Fruit fly (Drosophila melanogaster): ENCODE results near the gene CG5151.

CG5151 gene

DNA sequence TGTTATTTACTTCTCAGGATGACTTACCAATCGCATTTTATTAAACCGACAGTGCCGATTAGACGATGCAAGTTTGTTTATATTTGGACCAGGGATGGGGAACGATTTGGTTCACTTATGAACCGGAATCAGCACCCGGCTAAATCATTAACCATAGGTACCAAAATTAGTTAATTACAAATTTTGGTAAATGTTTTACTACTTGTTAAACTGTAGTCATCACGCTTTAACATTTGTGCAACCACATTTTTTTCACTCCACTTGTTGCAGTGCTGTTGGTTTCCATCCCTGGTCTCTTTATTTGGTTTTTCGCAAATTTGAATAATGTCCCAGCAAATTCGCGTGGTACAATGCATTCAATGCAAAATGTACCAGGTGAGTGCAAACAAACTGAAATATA, 59.0 kb downstream of the CG5151 start, which contains the start of the genes IntS9 and CG43295 (continued):
- TF ChIP-seq Eip74EF (GFP tag; optimal IDR thresholded peaks at IDR 0.05) = no peak
- TF ChIP-seq CG12744 (GFP tag; optimal IDR thresholded peaks at IDR 0.05) = peak; percentile 76
- peak; percentile 74 for TF ChIP-seq Fer3 (tag; optimal IDR thresholded peaks at IDR 0.05)
- peak; percentile 82 for TF ChIP-seq stc (GFP tag; IDR thresholded peaks at IDR 0.05)
- TF ChIP-seq NFAT (GFP tag; IDR thresholded peaks at IDR 0.05) = peak; percentile 77
- TF ChIP-seq zen (tag; optimal IDR thresholded peaks at IDR 0.05) = peak; percentile 86
- no peak for TF ChIP-seq gsb (GFP tag; IDR thresholded peaks at IDR 0.05)
- peak; percentile 77 for TF ChIP-seq CG13624 (GFP tag; optimal IDR thresholded peaks at IDR 0.05)
- TF ChIP-seq cato (GFP tag; optimal IDR thresholded peaks at IDR 0.05; ENCODE audit: borderline replicate concordance) = peak; percentile 67
- TF ChIP-seq pnt (GFP tag; optimal IDR thresholded peaks at IDR 0.05) = peak; percentile 83
- peak; percentile 65 for TF ChIP-seq CG9817 (tag; optimal IDR thresholded peaks at IDR 0.05)
- peak; percentile 35 for TF ChIP-seq CG34376 (GFP tag; optimal IDR thresholded peaks at IDR 0.05)
- TF ChIP-seq zen2 (GFP tag; IDR thresholded peaks at IDR 0.05; ENCODE audit: partially characterized antibody) = no peak
- TF ChIP-seq fd64A (GFP tag; optimal IDR thresholded peaks at IDR 0.05) = peak; percentile 46
- TF ChIP-seq Antp (GFP tag; optimal IDR thresholded peaks at IDR 0.05) = peak; percentile 89
- no peak for TF ChIP-seq cg (GFP tag; optimal IDR thresholded peaks at IDR 0.05)
- TF ChIP-seq CG2875 (GFP tag; optimal IDR thresholded peaks at IDR 0.05) = peak; percentile 73
- TF ChIP-seq CG6854 (GFP tag; optimal IDR thresholded peaks at IDR 0.05) = peak; percentile 5
- no peak for TF ChIP-seq CG8281 (tag; optimal IDR thresholded peaks at IDR 0.05)
- peak; percentile 64 for TF ChIP-seq CG17802 (tag; optimal IDR thresholded peaks at IDR 0.05)
- TF ChIP-seq CG7786 (GFP tag; optimal IDR thresholded peaks at IDR 0.05) = peak; percentile 85
- TF ChIP-seq NC2α (GFP tag; optimal IDR thresholded peaks at IDR 0.05) = peak; percentile 79
- peak; percentile 67 for TF ChIP-seq CG10209 (GFP tag; optimal IDR thresholded peaks at IDR 0.05)
- peak; percentile 56; the same call in 1 of the 3 replicates for TF ChIP-seq CG11560 (tag; IDR thresholded peaks at IDR 0.05)
- peak; percentile 40; the same call in 1 of the 2 replicates for TF ChIP-seq rib (GFP tag; IDR thresholded peaks at IDR 0.05)
- TF ChIP-seq CG3407 (GFP tag; optimal IDR thresholded peaks at IDR 0.05) = no peak
- peak; percentile 74 for TF ChIP-seq caup (GFP tag; optimal IDR thresholded peaks at IDR 0.05; ENCODE audit: severe bottlenecking)
- peak; percentile 69 for TF ChIP-seq CG12219 (GFP tag; optimal IDR thresholded peaks at IDR 0.05)
- TF ChIP-seq CG5953 (GFP tag; IDR thresholded peaks at IDR 0.05) = peak; percentile 72
- peak; percentile 85 for TF ChIP-seq CG4820 (GFP tag; optimal IDR thresholded peaks at IDR 0.05)
- TF ChIP-seq pros (GFP tag; optimal IDR thresholded peaks at IDR 0.05) = no peak
- TF ChIP-seq shn (GFP tag; optimal IDR thresholded peaks at IDR 0.05) = peak; percentile 88
- peak; percentile 89 for TF ChIP-seq az2 (GFP tag; optimal IDR thresholded peaks at IDR 0.05)
- peak; percentile 77 for TF ChIP-seq E2f2 (GFP tag; IDR thresholded peaks at IDR 0.05)
- TF ChIP-seq CG7987 (GFP tag; optimal IDR thresholded peaks at IDR 0.05) = peak; percentile 56
- TF ChIP-seq trem (tag; optimal IDR thresholded peaks at IDR 0.05) = peak; percentile 83
- TF ChIP-seq Mad (GFP tag; optimal IDR thresholded peaks at IDR 0.05) = peak; percentile 86
- peak; percentile 85 for TF ChIP-seq CG1024 (GFP tag; IDR thresholded peaks at IDR 0.05)
- no peak for TF ChIP-seq Dip2 (GFP tag; IDR thresholded peaks at IDR 0.05)

DNA sequence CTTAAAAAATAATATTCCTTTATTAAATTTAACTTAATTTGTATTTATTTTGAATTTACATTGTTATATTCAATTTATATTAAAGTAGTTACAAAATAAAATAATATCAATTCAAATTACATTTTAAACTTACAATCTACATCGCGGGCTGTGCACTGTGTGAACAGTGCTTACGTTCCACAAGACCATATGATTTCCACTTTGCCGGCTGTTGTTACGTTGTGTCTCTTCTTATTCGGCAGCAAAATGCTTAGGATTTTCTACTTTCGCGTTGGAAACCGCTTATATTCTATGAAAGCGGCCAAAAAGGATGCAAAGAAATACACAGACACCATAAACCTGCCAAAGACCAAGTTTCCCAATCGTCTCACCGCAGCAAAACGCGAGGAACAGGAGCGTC, 64.4 kb downstream of the CG5151 start, which contains the start of gene IleRS-m:
Gene IleRS-m (plus strand): TSS at position 222 of the 400 bp plus-strand sequence.
- TF ChIP-seq CG17385 (GFP tag; optimal IDR thresholded peaks at IDR 0.05) = peak; percentile 96
- TF ChIP-seq pzg (GFP tag; optimal IDR thresholded peaks at IDR 0.05) = peak; percentile 39
- peak; percentile 96 for TF ChIP-seq E2f2 (GFP tag; IDR thresholded peaks at IDR 0.05)
- 0 out of 3 replicates have a peak, but pooled peaks have one; percentile 27 for TF ChIP-seq CG34224 (GFP tag; IDR thresholded peaks at IDR 0.05; ENCODE audit: partially characterized antibody)
- TF ChIP-seq Atf-2 (GFP tag; optimal IDR thresholded peaks at IDR 0.05) = no peak
- no peak for TF ChIP-seq salm (tag; optimal IDR thresholded peaks at IDR 0.05)
- TF ChIP-seq CG15514 (GFP tag; optimal IDR thresholded peaks at IDR 0.05) = peak; percentile 87
- TF ChIP-seq crp (GFP tag; optimal IDR thresholded peaks at IDR 0.05) = peak; percentile 53 to 89
- no peak for TF ChIP-seq sc (optimal IDR thresholded peaks at IDR 0.05)
- TF ChIP-seq sc (GFP tag; optimal IDR thresholded peaks at IDR 0.05) = no peak
- no peak for TF ChIP-seq Trl (optimal IDR thresholded peaks at IDR 0.05)
- no peak for TF ChIP-seq Trl (GFP tag; optimal IDR thresholded peaks at IDR 0.05)
- peak; percentile 90 for TF ChIP-seq Dp (GFP tag; optimal IDR thresholded peaks at IDR 0.05)
- 0 out of 4 replicates have a peak, but pooled peaks have one; percentile 11 for TF ChIP-seq Dll (GFP tag; IDR thresholded peaks at IDR 0.05; ENCODE audit: partially characterized antibody)
